Worm (Caenorhabditis elegans) whole organism, L4 larva: ENCODE measurements around the gene exc-7.

Source experiments
- F26F4.8 ChIP-seq: fragments of 200-800 bp; sonication (Bioruptor generic); conservative IDR thresholded peaks from 2 replicates; pipeline ENCODE4 v1.3.6; 2022; ENCODE audit warnings: missing genetic modification characterization, missing compliant biosample characterization
- Y48G9A.11 ChIP-seq: fragments of 200-800 bp; sonication (Bioruptor generic); IDR thresholded peaks from 2 replicates; pipeline ENCODE4 v1.3.6; 2022; ENCODE audit warnings: missing genetic modification reagents, missing genetic modification characterization, missing compliant biosample characterization
- ZK337.2 ChIP-seq: fragments of 200-800 bp; sonication (Bioruptor generic); IDR thresholded peaks from 2 replicates; pipeline ENCODE4 v1.3.6; 2022; ENCODE audit warnings: missing genetic modification reagents, missing genetic modification characterization, missing compliant biosample characterization
- aly-2 ChIP-seq: sonication (generic microtip); optimal IDR thresholded peaks from 2 replicates; lab custom pipeline; 2018; ENCODE audit warnings: missing biosample characterization, missing genetic modification characterization
- ceh-44 ChIP-seq: fragments of 200-800 bp; sonication (Bioruptor generic); IDR thresholded peaks from 2 replicates; pipeline ENCODE4 v1.3.6; 2022; ENCODE audit warnings: missing genetic modification reagents, missing genetic modification characterization, missing compliant biosample characterization
- ceh-62 ChIP-seq: sonication (generic microtip); optimal IDR thresholded peaks from 2 replicates; lab custom pipeline; 2017; ENCODE audit warnings: missing biosample characterization, missing genetic modification characterization
- ces-1 ChIP-seq: fragments of 150-350 bp; sonication (generic microtip); optimal IDR thresholded peaks from 4 replicates; lab custom pipeline; 2014; ENCODE audit warnings: missing biosample characterization, missing genetic modification reagents, missing genetic modification characterization
- daf-16 ChIP-seq, 3 experiments: sonication (generic microtip); optimal IDR thresholded peaks; 2 replicates each; lab custom pipeline; 2016 to 2017; ENCODE audit warnings: missing genetic modification characterization in 3 of 3, missing genetic modification reagents in 3 of 3, mild to moderate bottlenecking in 2 of 3, missing compliant biosample characterization in 2 of 3, missing biosample characterization in 1 of 3, moderate library complexity in 1 of 3
- dpl-1 ChIP-seq: fragments of 150-350 bp; optimal IDR thresholded peaks from 2 replicates; lab custom pipeline; 2014; ENCODE audit warnings: missing biosample characterization, missing genetic modification reagents, missing genetic modification characterization
- duxl-1 ChIP-seq: sonication (generic microtip); optimal IDR thresholded peaks from 2 replicates; lab custom pipeline; 2016; ENCODE audit warnings: mild to moderate bottlenecking, missing genetic modification characterization, moderate library complexity, missing compliant biosample characterization; ENCODE audit not compliant: poor library complexity
- dve-1 ChIP-seq: sonication (generic microtip); optimal IDR thresholded peaks from 2 replicates; lab custom pipeline; 2017; ENCODE audit warnings: antibody characterized with exemption, mild to moderate bottlenecking, missing genetic modification characterization, missing compliant biosample characterization; ENCODE audit not compliant: insufficient read depth
- fos-1 ChIP-seq: fragments of 150-350 bp; optimal IDR thresholded peaks from 2 replicates; lab custom pipeline; 2014; ENCODE audit warnings: missing biosample characterization, missing genetic modification characterization
- hif-1 ChIP-seq, 2 experiments: sonication (generic microtip); optimal IDR thresholded peaks; 2 replicates each; lab custom pipeline; 2016 to 2017; ENCODE audit warnings: missing compliant biosample characterization in 2 of 2, missing genetic modification characterization in 2 of 2, missing genetic modification reagents in 2 of 2, missing genotype in 2 of 2, mild to moderate bottlenecking in 1 of 2
- hlh-30 ChIP-seq: sonication (generic microtip); optimal IDR thresholded peaks from 2 replicates; lab custom pipeline; 2017; ENCODE audit warnings: antibody characterized with exemption, mild to moderate bottlenecking, missing genetic modification characterization, missing compliant biosample characterization; ENCODE audit not compliant: insufficient read depth
- lin-1 ChIP-seq: fragments of 200-800 bp; sonication (Bioruptor generic); IDR thresholded peaks from 2 replicates; pipeline ENCODE4 v1.3.6; 2022; ENCODE audit warnings: missing genetic modification reagents, missing genetic modification characterization, missing compliant biosample characterization
- lin-13 ChIP-seq: fragments of 150-350 bp; optimal IDR thresholded peaks from 2 replicates; lab custom pipeline; 2014; ENCODE audit warnings: missing biosample characterization, missing genetic modification reagents, missing genetic modification characterization
- lin-15B ChIP-seq: fragments of 150-350 bp; sonication (generic microtip); optimal IDR thresholded peaks from 3 replicates; lab custom pipeline; 2014; ENCODE audit warnings: missing biosample characterization, missing genetic modification characterization
- lin-38 ChIP-seq: fragments of 200-800 bp; sonication (Bioruptor generic); IDR thresholded peaks from 2 replicates; pipeline ENCODE4 v1.3.6; 2022; ENCODE audit warnings: missing genetic modification reagents, missing genetic modification characterization, missing compliant biosample characterization
- lir-3 ChIP-seq: sonication (generic microtip); optimal IDR thresholded peaks from 2 replicates; lab custom pipeline; 2016; ENCODE audit warnings: mild to moderate bottlenecking, missing genetic modification characterization, missing compliant biosample characterization
- lsy-2 ChIP-seq, 2 experiments: fragments of 150-350 bp in 1 of 2; sonication (generic microtip) in 1 of 2; optimal IDR thresholded peaks; 2 replicates each; lab custom pipeline; 2014 to 2017; ENCODE audit warnings: missing biosample characterization in 2 of 2, missing genetic modification characterization in 2 of 2
- mdl-1 ChIP-seq, 2 experiments: fragments of 150-350 bp in 1 of 2; sonication (generic microtip) in 1 of 2; optimal IDR thresholded peaks; 2 replicates each; lab custom pipeline; 2014 to 2017; ENCODE audit warnings: missing biosample characterization in 2 of 2, missing genetic modification characterization in 2 of 2
- mep-1 ChIP-seq: fragments of 150-350 bp; sonication (generic microtip); optimal IDR thresholded peaks from 3 replicates; lab custom pipeline; 2014; ENCODE audit warnings: missing biosample characterization, missing genetic modification characterization
- mes-2 ChIP-seq: sonication (generic microtip); optimal IDR thresholded peaks from 2 replicates; lab custom pipeline; 2016; ENCODE audit warnings: missing genotype, mild to moderate bottlenecking, missing genetic modification characterization, missing compliant biosample characterization; ENCODE audit not compliant: poor library complexity, severe bottlenecking
- mxl-3 ChIP-seq: fragments of 200-800 bp; sonication (Bioruptor generic); optimal IDR thresholded peaks from 2 replicates; lab custom pipeline; 2018; ENCODE audit warnings: mild to moderate bottlenecking, missing genetic modification characterization, missing compliant biosample characterization
- nhr-10 ChIP-seq: fragments of 150-350 bp; optimal IDR thresholded peaks from 2 replicates; lab custom pipeline; 2014; ENCODE audit warnings: missing biosample characterization, missing genetic modification characterization
- nhr-11 ChIP-seq: fragments of 150-350 bp; optimal IDR thresholded peaks from 2 replicates; lab custom pipeline; 2014; ENCODE audit warnings: missing biosample characterization, missing genetic modification characterization
- nhr-237 ChIP-seq: sonication (generic microtip); optimal IDR thresholded peaks from 2 replicates; lab custom pipeline; 2017; ENCODE audit warnings: missing biosample characterization, missing genetic modification characterization
- nhr-42 ChIP-seq: fragments of 200-800 bp; sonication (Bioruptor generic); IDR thresholded peaks from 2 replicates; pipeline ENCODE4 v1.3.6; 2022; ENCODE audit warnings: missing genetic modification characterization, missing compliant biosample characterization
- nhr-76 ChIP-seq: fragments of 150-350 bp; optimal IDR thresholded peaks from 2 replicates; lab custom pipeline; 2014; ENCODE audit warnings: missing biosample characterization, missing genetic modification characterization
- pqm-1 ChIP-seq: sonication (generic microtip); optimal IDR thresholded peaks from 2 replicates; lab custom pipeline; 2017; ENCODE audit warnings: missing biosample characterization, missing genetic modification characterization
- saeg-2 ChIP-seq: fragments of 200-800 bp; sonication (Bioruptor generic); IDR thresholded peaks from 2 replicates; pipeline ENCODE4 v1.3.6; 2022; ENCODE audit warnings: missing genetic modification reagents, missing genetic modification characterization, missing compliant biosample characterization
- set-16 ChIP-seq: fragments of 200-800 bp; sonication (Bioruptor generic); IDR thresholded peaks from 2 replicates; pipeline ENCODE4 v1.3.6; 2022; ENCODE audit warnings: missing genetic modification reagents, missing genetic modification characterization, missing compliant biosample characterization
- skn-1 ChIP-seq: fragments of 150-350 bp; optimal IDR thresholded peaks from 2 replicates; lab custom pipeline; 2014; ENCODE audit warnings: missing biosample characterization, missing genetic modification characterization
- spr-3 ChIP-seq: fragments of 200-800 bp; sonication (Bioruptor generic); optimal IDR thresholded peaks from 2 replicates; lab custom pipeline; 2018; ENCODE audit warnings: mild to moderate bottlenecking, missing genetic modification characterization, missing compliant biosample characterization
- tag-97 ChIP-seq: fragments of 200-800 bp; sonication (Bioruptor generic); IDR thresholded peaks from 2 replicates; pipeline ENCODE4 v1.3.6; 2022; ENCODE audit warnings: missing genetic modification characterization, missing compliant biosample characterization
- unc-62 ChIP-seq, 3 experiments: fragments of 150-350 bp in 1 of 3; sonication (generic microtip); optimal IDR thresholded peaks in 2 of 3; peaks in 1 of 3; 1 replicate in 1 of 3; 2 replicates in 2 of 3; lab custom pipeline; 2014 to 2017; ENCODE audit warnings: missing biosample characterization in 3 of 3, missing genetic modification characterization in 3 of 3, missing genetic modification reagents in 3 of 3, missing genotype in 1 of 3
- zfp-2 ChIP-seq: sonication (generic microtip); optimal IDR thresholded peaks from 2 replicates; lab custom pipeline; 2016; ENCODE audit warnings: mild to moderate bottlenecking, missing genetic modification characterization, missing compliant biosample characterization

exc-7 gene

DNA sequence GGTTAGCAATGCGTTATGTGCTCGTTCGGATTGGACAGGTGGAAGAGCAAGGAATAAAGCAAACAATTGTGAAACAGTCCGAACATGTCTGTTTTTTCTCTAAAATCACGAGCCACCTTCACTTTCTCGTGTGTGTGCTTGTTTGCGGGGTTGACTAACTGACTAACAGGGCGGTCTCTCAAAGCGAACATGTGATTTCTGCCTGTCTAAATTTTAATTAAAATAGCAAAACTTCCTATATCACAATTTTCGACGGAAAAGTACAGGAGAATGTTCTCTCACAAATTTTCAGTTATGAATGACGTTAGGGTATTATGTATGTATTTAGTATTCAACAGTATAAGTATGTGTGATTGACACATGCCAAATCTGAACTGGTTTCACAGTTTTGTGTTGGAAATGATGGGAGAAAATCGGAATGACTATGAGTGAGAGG, 46.2 kb downstream of the exc-7 start (continued):
- no peak for TF ChIP-seq spr-3 (GFP tag; lab: Kevin White, UChicago)
- no peak for TF ChIP-seq aly-2
- TF ChIP-seq nhr-11 (tag; lab: Kevin White, UChicago), result peak; percentile 22
- TF ChIP-seq unc-62 (GFP tag; optimal IDR thresholded peaks at IDR 0.05 in 1 of 2; lab: Kevin White, UChicago), result peak in 1 of 2 experiments; percentile 61
- TF ChIP-seq unc-62 (tag; optimal IDR thresholded peaks at IDR 0.05; lab: Kevin White, UChicago), result no peak
- TF ChIP-seq fos-1 (tag; lab: Kevin White, UChicago), result no peak
- no peak for TF ChIP-seq ceh-62 (tag; lab: Kevin White, UChicago)
- no peak for TF ChIP-seq Y48G9A.11 (GFP tag; lab: Robert Waterston, UW)
- TF ChIP-seq mep-1 (tag; lab: Kevin White, UChicago), result peak; percentile 39
- no peak for TF ChIP-seq zfp-2
- no peak for TF ChIP-seq set-16
- no peak for TF ChIP-seq ces-1 (GFP tag; lab: Kevin White, UChicago)
- no peak for TF ChIP-seq saeg-2 (GFP tag; lab: Robert Waterston, UW)
- TF ChIP-seq lin-15B (tag; lab: Kevin White, UChicago), result no peak
- TF ChIP-seq nhr-10 (tag; lab: Kevin White, UChicago), result no peak
- peak; percentile 63 for TF ChIP-seq dve-1 (tag; lab: Kevin White, UChicago)
- TF ChIP-seq hif-1 (tag; optimal IDR thresholded peaks at IDR 0.05; lab: Kevin White, UChicago), result peak in 1 of 2 experiments; percentile 12
- TF ChIP-seq dpl-1, result no peak
- no peak for TF ChIP-seq lin-13 (GFP tag; lab: Kevin White, UChicago)
- TF ChIP-seq nhr-42 (GFP tag; lab: Robert Waterston, UW), result no peak
- TF ChIP-seq nhr-76 (tag; lab: Kevin White, UChicago), result no peak
- TF ChIP-seq lir-3, result no peak
- no peak for TF ChIP-seq duxl-1 (tag; lab: Kevin White, UChicago)
- TF ChIP-seq ZK337.2 (GFP tag; lab: Robert Waterston, UW), result no peak
- no peak for TF ChIP-seq F26F4.8 (GFP tag; lab: Robert Waterston, UW)
- no peak for TF ChIP-seq skn-1 (tag; lab: Kevin White, UChicago)
- TF ChIP-seq lin-1 (GFP tag; lab: Robert Waterston, UW), result peak; percentile 28; the same call in 1 of the 2 replicates
- peak in 1 of 2 experiments; percentile 68 for TF ChIP-seq mdl-1 (tag; optimal IDR thresholded peaks at IDR 0.05; lab: Kevin White, UChicago)

DNA sequence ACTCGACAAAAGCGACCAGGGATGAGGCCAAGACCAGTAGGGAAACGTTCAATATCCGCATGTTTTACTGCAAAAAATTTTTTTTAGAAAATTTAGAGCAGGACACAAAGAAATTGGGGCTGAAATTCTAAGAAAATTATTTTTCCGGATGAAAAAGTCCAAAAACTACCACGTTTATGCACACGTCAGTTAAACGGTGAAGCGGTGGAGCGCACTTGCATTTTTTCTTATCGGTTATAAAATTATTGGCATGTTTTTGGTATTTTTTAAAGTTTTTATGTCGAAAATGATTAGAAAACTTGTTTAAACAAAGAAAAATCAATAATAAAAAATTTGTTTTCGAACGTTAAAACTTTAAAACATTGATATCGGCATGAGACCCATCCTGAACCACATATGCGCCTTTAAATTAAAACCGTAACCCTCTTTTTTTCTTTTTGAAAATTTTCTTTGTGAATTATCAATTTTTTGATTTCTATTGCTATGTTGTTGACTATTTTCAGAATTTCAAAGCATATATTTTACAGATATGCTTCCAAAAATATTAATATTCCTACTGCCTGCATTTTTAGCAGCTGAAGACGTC, 48.4 kb downstream of the exc-7 start, which contains the start of the genes dnj-20 and ZK1307.8:
Gene dnj-20 (minus strand): TSS at position 67 of the 586 bp plus-strand sequence.
Gene ZK1307.8 (plus strand): TSS at position 504 of the 586 bp plus-strand sequence.
- TF ChIP-seq nhr-11 (tag; lab: Kevin White, UChicago) (peak; percentile 23), hlh-30 (tag; lab: Kevin White, UChicago) (peak; percentile 1), mes-2 (tag; lab: Kevin White, UChicago) (peak; percentile 40), mep-1 (tag; lab: Kevin White, UChicago) (peak; percentile 24), lsy-2 (tag; optimal IDR thresholded peaks at IDR 0.05; lab: Kevin White, UChicago) (peak in 1 of 2 experiments; percentile 56), tag-97 (GFP tag; lab: Robert Waterston, UW) (no peak), pqm-1 (peak; percentile 25), mxl-3 (GFP tag; lab: Kevin White, UChicago) (peak; percentile 5), dpl-1 (peak; percentile 22), lin-38 (peak; percentile 73), ceh-44 (no peak), daf-16 (GFP tag; optimal IDR thresholded peaks at IDR 0.05; lab: Kevin White, UChicago) (no peak), daf-16 (tag; optimal IDR thresholded peaks at IDR 0.05; lab: Kevin White, UChicago) (peak; percentile 63), nhr-237 (tag; lab: Kevin White, UChicago) (no peak)
